Worm (Caenorhabditis elegans): ENCODE measurements around the gene F46B3.9.

Gene F46B3.9

ce11 chrV:20609494-20609893 lies 16.4 kb downstream of the F46B3.9 start, which contains the start of gene grd-2:
TSS of gene grd-2 (plus strand) at chrV:20609794.
- TF ChIP-seq ceh-28 (tag; optimal IDR thresholded peaks at IDR 0.05) (no peak), nhr-41 (GFP tag; IDR thresholded peaks at IDR 0.05) (no peak), unc-62 (GFP tag; optimal IDR thresholded peaks at IDR 0.05 in 1 of 2) (peak in 1 of 2 experiments; percentile 81), unc-62 (tag; optimal IDR thresholded peaks at IDR 0.05) (no peak)

ce11 chrV:20608688-20609087 lies 17.3 kb downstream of the F46B3.9 start, which contains the start of gene ttr-12:
TSS of gene ttr-12 (minus strand) at chrV:20608788.
- no peak for TF ChIP-seq nhr-76 (tag; optimal IDR thresholded peaks at IDR 0.05)
- no peak for TF ChIP-seq nhr-11 (tag; optimal IDR thresholded peaks at IDR 0.05)
- peak; percentile 65 for TF ChIP-seq nhr-48 (tag; optimal IDR thresholded peaks at IDR 0.05)
- TF ChIP-seq Y48G9A.11 (GFP tag; IDR thresholded peaks at IDR 0.05) = no peak
- TF ChIP-seq ama-1 (optimal IDR thresholded peaks at IDR 0.05) = no peak
- no peak for TF ChIP-seq lin-15B (tag; optimal IDR thresholded peaks at IDR 0.05)
- no peak for TF ChIP-seq fkh-10 (GFP tag; optimal IDR thresholded peaks at IDR 0.05)

- TF ChIP-seq nhr-102 (tag; optimal IDR thresholded peaks at IDR 0.05) (no peak), nhr-25 (tag; optimal IDR thresholded peaks at IDR 0.05; ENCODE audit: borderline replicate concordance, insufficient read depth) (no peak), sdz-12 (GFP tag; optimal IDR thresholded peaks at IDR 0.05) (no peak), lir-3 (tag; optimal IDR thresholded peaks at IDR 0.05) (no peak), lin-15B (tag; optimal IDR thresholded peaks at IDR 0.05) (no peak), dmd-8 (GFP tag; IDR thresholded peaks at IDR 0.05) (no peak), nhr-10 (tag; optimal IDR thresholded peaks at IDR 0.05) (no peak)
Observed at ce11 chrV:20606617-20607016, 19.3 kb downstream of the F46B3.9 start, which contains the start of gene F46B3.23. TSS of gene F46B3.23 (minus strand) at chrV:20606717.

ce11 chrV:20604606-20605155 lies 21.3 kb downstream of the F46B3.9 start, which contains the start of gene ttr-57:
TSS of gene ttr-57 (plus strand) at chrV:20605105.
- TF ChIP-seq F44E2.7 (GFP tag; IDR thresholded peaks at IDR 0.05) (0 out of 2 replicates have a peak, but pooled peaks have one; percentile 69), egl-43 (GFP tag; IDR thresholded peaks at IDR 0.05) (0 out of 2 replicates have a peak, but pooled peaks have one; percentile 36), lin-1 (GFP tag; IDR thresholded peaks at IDR 0.05) (no peak), vab-7 (GFP tag; IDR thresholded peaks at IDR 0.05) (no peak), pha-4 (GFP tag; IDR thresholded peaks at IDR 0.05) (no peak), pha-4 (tag; optimal IDR thresholded peaks at IDR 0.05) (no peak), set-16 (GFP tag; IDR thresholded peaks at IDR 0.05) (peak; percentile 86), mxl-2 (GFP tag; conservative IDR thresholded peaks at IDR 0.05) (no peak), lsy-2 (tag; optimal IDR thresholded peaks at IDR 0.05) (no peak), unc-62 (GFP tag; optimal IDR thresholded peaks at IDR 0.05 in 1 of 2) (no peak), unc-62 (tag; optimal IDR thresholded peaks at IDR 0.05) (no peak), nhr-42 (GFP tag; IDR thresholded peaks at IDR 0.05) (0 out of 2 replicates have a peak, but pooled peaks have one; percentile 35)

- TF ChIP-seq unc-62 (GFP tag; optimal IDR thresholded peaks at IDR 0.05 in 1 of 2) (peak in 1 of 2 experiments; percentile 14), unc-62 (tag; optimal IDR thresholded peaks at IDR 0.05) (no peak), mdl-1 (tag; optimal IDR thresholded peaks at IDR 0.05) (no peak)
Observed at ce11 chrV:20603014-20603413, 22.9 kb downstream of the F46B3.9 start, which contains the start of gene ttr-11. TSS of gene ttr-11 (plus strand) at chrV:20603314.

- TF ChIP-seq F44E2.7 (GFP tag; IDR thresholded peaks at IDR 0.05) (0 out of 2 replicates have a peak, but pooled peaks have one; percentile 31), madf-5 (GFP tag; IDR thresholded peaks at IDR 0.05) (no peak), set-16 (GFP tag; IDR thresholded peaks at IDR 0.05) (peak; percentile 76; the same call in 1 of the 2 replicates)
Observed at ce11 chrV:20600704-20601103, 25.2 kb downstream of the F46B3.9 start.

Data from whole organism, L4 larva.